Worm (Caenorhabditis elegans) whole organism, L1 larva: Measurements from ENCODE around the gene sup-26.
A peak's percentile ranks its signal among the peaks of the same experiment; 100 is the strongest.

Experiments used
- C04F5.9 ChIP-seq: sonication (generic microtip); optimal IDR thresholded peaks from 2 replicates; lab custom pipeline; 2016; ENCODE audit warnings: missing genetic modification characterization, missing compliant biosample characterization
- C34B4.2 ChIP-seq: sonication (generic microtip); optimal IDR thresholded peaks from 2 replicates; lab custom pipeline; 2017; ENCODE audit warnings: mild to moderate bottlenecking, missing genetic modification characterization, missing compliant biosample characterization
- F16B12.6 ChIP-seq: fragments of 150-350 bp; optimal IDR thresholded peaks from 2 replicates; lab custom pipeline; 2014; ENCODE audit warnings: missing biosample characterization, missing genetic modification characterization
- Y116A8C.19 ChIP-seq: sonication (generic microtip); optimal IDR thresholded peaks from 2 replicates; lab custom pipeline; 2016; ENCODE audit warnings: missing compliant biosample characterization, missing genetic modification characterization, borderline replicate concordance
- aha-1 ChIP-seq: fragments of 150-350 bp; optimal IDR thresholded peaks from 2 replicates; lab custom pipeline; 2014; ENCODE audit warnings: missing biosample characterization, missing genetic modification characterization
- alr-1 ChIP-seq: fragments of 200-800 bp; sonication (Bioruptor generic); optimal IDR thresholded peaks from 2 replicates; lab custom pipeline; 2018; ENCODE audit warnings: borderline replicate concordance, mild to moderate bottlenecking, missing genetic modification characterization, missing compliant biosample characterization
- aly-2 ChIP-seq: fragments of 150-350 bp; optimal IDR thresholded peaks from 2 replicates; lab custom pipeline; 2014; ENCODE audit warnings: missing biosample characterization, missing genetic modification characterization
- blmp-1 ChIP-seq: fragments of 150-350 bp; optimal IDR thresholded peaks from 2 replicates; lab custom pipeline; 2014; ENCODE audit warnings: missing biosample characterization, missing genetic modification characterization
- ceh-82 ChIP-seq, 3 experiments: fragments of 150-350 bp in 1 of 3; sonication (generic microtip) in 2 of 3; optimal IDR thresholded peaks; 2 replicates each; lab custom pipeline; 2014 to 2017; ENCODE audit warnings: missing biosample characterization in 3 of 3, missing genetic modification characterization in 3 of 3
- ceh-88 ChIP-seq: fragments of 200-800 bp; sonication (Bioruptor generic); IDR thresholded peaks from 2 replicates; pipeline ENCODE4 v1.3.6; 2022; ENCODE audit warnings: missing genetic modification characterization, missing compliant biosample characterization
- dsc-1 ChIP-seq: sonication (generic microtip); optimal IDR thresholded peaks from 2 replicates; lab custom pipeline; 2016; ENCODE audit warnings: mild to moderate bottlenecking, missing genetic modification characterization, missing compliant biosample characterization
- efl-1 ChIP-seq, 4 experiments: fragments of 150-350 bp; optimal IDR thresholded peaks in 3 of 4; peaks in 1 of 4; 1 replicate in 1 of 4; 2 replicates in 3 of 4; lab custom pipeline; 2014; ENCODE audit warnings: missing biosample characterization in 2 of 4, missing genetic modification characterization in 2 of 4, missing genetic modification reagents in 2 of 4
- efl-3 ChIP-seq: fragments of 200-800 bp; sonication (Bioruptor generic); optimal IDR thresholded peaks from 2 replicates; lab custom pipeline; 2018; ENCODE audit warnings: mild to moderate bottlenecking, missing genetic modification characterization, missing compliant biosample characterization
- egl-13 ChIP-seq: sonication (generic microtip); optimal IDR thresholded peaks from 2 replicates; lab custom pipeline; 2016; ENCODE audit warnings: missing genotype, missing genetic modification reagents, missing genetic modification characterization, missing compliant biosample characterization
- egl-27 ChIP-seq, 2 experiments: fragments of 150-350 bp in 1 of 2; sonication (generic microtip); optimal IDR thresholded peaks; 3 replicates each; lab custom pipeline; 2017 to 2018; ENCODE audit warnings: missing biosample characterization in 2 of 2, missing genetic modification characterization in 2 of 2, missing genetic modification reagents in 2 of 2
- fkh-10 ChIP-seq: sonication (generic microtip); optimal IDR thresholded peaks from 2 replicates; lab custom pipeline; 2017; ENCODE audit warnings: missing biosample characterization, missing genetic modification reagents, missing genetic modification characterization
- fkh-4 ChIP-seq: sonication (generic microtip); optimal IDR thresholded peaks from 2 replicates; lab custom pipeline; 2016; ENCODE audit warnings: missing compliant biosample characterization, missing genetic modification characterization, borderline replicate concordance
- fkh-8 ChIP-seq: sonication (generic microtip); optimal IDR thresholded peaks from 2 replicates; lab custom pipeline; 2016; ENCODE audit warnings: mild to moderate bottlenecking, missing genetic modification characterization, missing compliant biosample characterization
- fos-1 ChIP-seq: fragments of 150-350 bp; optimal IDR thresholded peaks from 2 replicates; lab custom pipeline; 2014; ENCODE audit warnings: missing biosample characterization, missing genetic modification characterization
- hlh-4 ChIP-seq: sonication (generic microtip); optimal IDR thresholded peaks from 2 replicates; lab custom pipeline; 2016; ENCODE audit warnings: mild to moderate bottlenecking, missing genetic modification characterization, missing compliant biosample characterization
- hpl-2 ChIP-seq: fragments of 150-350 bp; optimal IDR thresholded peaks from 2 replicates; lab custom pipeline; 2014; ENCODE audit warnings: missing biosample characterization, missing genetic modification reagents, missing genetic modification characterization
- irx-1 ChIP-seq: sonication (generic microtip); optimal IDR thresholded peaks from 2 replicates; lab custom pipeline; 2016; ENCODE audit warnings: missing genetic modification characterization, missing compliant biosample characterization
- jun-1 ChIP-seq: fragments of 150-350 bp; optimal IDR thresholded peaks from 2 replicates; lab custom pipeline; 2014; ENCODE audit warnings: missing biosample characterization, missing genetic modification reagents, missing genetic modification characterization
- lin-14 ChIP-seq: fragments of 200-800 bp; sonication (Bioruptor generic); optimal IDR thresholded peaks from 2 replicates; lab custom pipeline; 2018; ENCODE audit warnings: mild to moderate bottlenecking, missing genetic modification characterization, moderate library complexity, missing compliant biosample characterization
- lin-39 ChIP-seq: fragments of 150-350 bp; optimal IDR thresholded peaks from 2 replicates; lab custom pipeline; 2014; ENCODE audit warnings: missing biosample characterization, missing genetic modification reagents, missing genetic modification characterization
- mdl-1 ChIP-seq, 2 experiments: fragments of 150-350 bp; optimal IDR thresholded peaks; 2 replicates each; lab custom pipeline; 2014 to 2017; ENCODE audit warnings: missing biosample characterization in 2 of 2, missing genetic modification characterization in 2 of 2, inconsistent platforms in 1 of 2
- mef-2 ChIP-seq: fragments of 150-350 bp; optimal IDR thresholded peaks from 2 replicates; lab custom pipeline; 2014; ENCODE audit warnings: missing biosample characterization, missing genetic modification characterization
- nhr-11 ChIP-seq: fragments of 150-350 bp; optimal IDR thresholded peaks from 2 replicates; lab custom pipeline; 2014; ENCODE audit warnings: missing biosample characterization, missing genetic modification characterization
- nhr-19 ChIP-seq: fragments of 200-800 bp; sonication (Bioruptor generic); conservative IDR thresholded peaks from 2 replicates; pipeline ENCODE4 v1.3.6; 2022; ENCODE audit warnings: missing genetic modification characterization, missing compliant biosample characterization
- nhr-237 ChIP-seq: fragments of 150-350 bp; optimal IDR thresholded peaks from 2 replicates; lab custom pipeline; 2014; ENCODE audit warnings: missing biosample characterization, missing genetic modification characterization
- nhr-28 ChIP-seq: fragments of 150-350 bp; optimal IDR thresholded peaks from 2 replicates; lab custom pipeline; 2014; ENCODE audit warnings: missing biosample characterization, missing genetic modification characterization
- nhr-47 ChIP-seq: sonication (generic microtip); optimal IDR thresholded peaks from 2 replicates; lab custom pipeline; 2016; ENCODE audit warnings: mild to moderate bottlenecking, missing genetic modification characterization, moderate library complexity, missing compliant biosample characterization
- nhr-77 ChIP-seq: fragments of 150-350 bp; optimal IDR thresholded peaks from 2 replicates; lab custom pipeline; 2014; ENCODE audit warnings: missing biosample characterization, missing genetic modification characterization
- nhr-84 ChIP-seq: sonication (generic microtip); optimal IDR thresholded peaks from 2 replicates; lab custom pipeline; 2017; ENCODE audit warnings: missing biosample characterization, missing genetic modification characterization
- nhr-90 ChIP-seq: sonication (generic microtip); optimal IDR thresholded peaks from 2 replicates; lab custom pipeline; 2016; ENCODE audit warnings: mild to moderate bottlenecking, missing genetic modification characterization, missing compliant biosample characterization; ENCODE audit not compliant: poor library complexity
- pax-3 ChIP-seq: fragments of 200-800 bp; sonication (Bioruptor generic); optimal IDR thresholded peaks from 2 replicates; lab custom pipeline; 2018; ENCODE audit warnings: mild to moderate bottlenecking, missing genetic modification characterization, moderate library complexity, missing compliant biosample characterization
- pqm-1 ChIP-seq: sonication (generic microtip); optimal IDR thresholded peaks from 3 replicates; lab custom pipeline; 2017; ENCODE audit warnings: missing biosample characterization, missing genetic modification characterization
- skn-1 ChIP-seq: fragments of 150-350 bp; optimal IDR thresholded peaks from 2 replicates; lab custom pipeline; 2014; ENCODE audit warnings: missing biosample characterization, missing genetic modification characterization
- snu-23 ChIP-seq: sonication (generic microtip); optimal IDR thresholded peaks from 2 replicates; lab custom pipeline; 2016; ENCODE audit warnings: missing genetic modification characterization, missing compliant biosample characterization
- sox-4 ChIP-seq: sonication (generic microtip); optimal IDR thresholded peaks from 2 replicates; lab custom pipeline; 2016; ENCODE audit warnings: missing genetic modification characterization, missing compliant biosample characterization
- sptf-1 ChIP-seq: fragments of 150-350 bp; optimal IDR thresholded peaks from 2 replicates; lab custom pipeline; 2014; ENCODE audit warnings: missing biosample characterization, missing genetic modification characterization
- sup-37 ChIP-seq: fragments of 200-800 bp; sonication (Bioruptor generic); optimal IDR thresholded peaks from 2 replicates; lab custom pipeline; 2018; ENCODE audit warnings: mild to moderate bottlenecking, missing genetic modification characterization, missing compliant biosample characterization
- swsn-7 ChIP-seq: sonication (generic microtip); optimal IDR thresholded peaks from 2 replicates; lab custom pipeline; 2016; ENCODE audit warnings: missing genetic modification characterization, missing compliant biosample characterization
- tbx-2 ChIP-seq: sonication (generic microtip); optimal IDR thresholded peaks from 2 replicates; lab custom pipeline; 2016; ENCODE audit warnings: missing genetic modification characterization, missing compliant biosample characterization
- unc-130 ChIP-seq: fragments of 150-350 bp; optimal IDR thresholded peaks from 2 replicates; lab custom pipeline; 2017; ENCODE audit warnings: missing biosample characterization, missing genetic modification characterization, inconsistent platforms
- unc-62 ChIP-seq: fragments of 150-350 bp; optimal IDR thresholded peaks from 2 replicates; lab custom pipeline; 2014; ENCODE audit warnings: missing biosample characterization, missing genetic modification reagents, missing genetic modification characterization
- unc-98 ChIP-seq: fragments of 200-800 bp; sonication (Bioruptor generic); IDR thresholded peaks from 2 replicates; pipeline ENCODE4 v1.3.6; 2022; ENCODE audit warnings: missing genetic modification characterization, missing compliant biosample characterization
- zag-1 ChIP-seq: fragments of 150-350 bp; optimal IDR thresholded peaks from 2 replicates; lab custom pipeline; 2014; ENCODE audit warnings: missing biosample characterization, missing genetic modification characterization
- zip-4 ChIP-seq: fragments of 200-800 bp; sonication (Bioruptor generic); optimal IDR thresholded peaks from 2 replicates; lab custom pipeline; 2018; ENCODE audit warnings: mild to moderate bottlenecking, missing genetic modification characterization, moderate library complexity, missing compliant biosample characterization
- ztf-11 ChIP-seq, 2 experiments: sonication (generic microtip); optimal IDR thresholded peaks; 2 replicates each; lab custom pipeline; 2016 to 2017; ENCODE audit warnings: missing genetic modification characterization in 2 of 2, missing biosample characterization in 1 of 2, missing compliant biosample characterization in 1 of 2

The sup-26 gene

ce11 chrIII:4291216-4291691, 11.2 kb upstream of the sup-26 start, which contains the start of gene mcm-5 (continued):
- TF ChIP-seq alr-1 (tag; lab: Kevin White, UChicago) (no peak), ceh-88 (GFP tag; lab: Robert Waterston, UW) (no peak), nhr-11 (tag; lab: Kevin White, UChicago) (no peak), unc-130 (tag; lab: Kevin White, UChicago) (peak; percentile 77), zip-4 (no peak), nhr-90 (tag; lab: Kevin White, UChicago) (peak; percentile 28), nhr-77 (tag; lab: Kevin White, UChicago) (no peak), tbx-2 (tag; lab: Kevin White, UChicago) (no peak), zag-1 (no peak), egl-13 (tag; lab: Kevin White, UChicago) (no peak), aly-2 (tag; lab: Kevin White, UChicago) (no peak), sox-4 (tag; lab: Kevin White, UChicago) (no peak), ztf-11 (tag; optimal IDR thresholded peaks at IDR 0.05; lab: Kevin White, UChicago) (no peak), lin-39 (tag; lab: Kevin White, UChicago) (no peak), jun-1 (tag; lab: Kevin White, UChicago) (no peak), nhr-84 (tag; lab: Kevin White, UChicago) (no peak), mdl-1 (tag; optimal IDR thresholded peaks at IDR 0.05; lab: Kevin White, UChicago) (no peak), skn-1 (tag; lab: Kevin White, UChicago) (peak; percentile 49), aha-1 (no peak), C34B4.2 (tag; lab: Kevin White, UChicago) (no peak), sptf-1 (no peak), lin-14 (GFP tag; lab: Kevin White, UChicago) (no peak), fkh-8 (tag; lab: Kevin White, UChicago) (no peak), fkh-10 (GFP tag; lab: Kevin White, UChicago) (no peak), sup-37 (GFP tag; lab: Kevin White, UChicago) (no peak), nhr-47 (tag; lab: Kevin White, UChicago) (no peak), snu-23 (peak; percentile 65), hpl-2 (no peak), swsn-7 (tag; lab: Kevin White, UChicago) (peak; percentile 34), dsc-1 (tag; lab: Kevin White, UChicago) (no peak), hlh-4 (tag; lab: Kevin White, UChicago) (no peak), nhr-28 (tag; lab: Kevin White, UChicago) (no peak), nhr-237 (no peak), pqm-1 (tag; lab: Kevin White, UChicago) (no peak), ceh-82 (tag; optimal IDR thresholded peaks at IDR 0.05; lab: Kevin White, UChicago) (peak in 1 of 3 experiments; percentile 9), irx-1 (no peak), C04F5.9 (tag; lab: Kevin White, UChicago) (no peak), blmp-1 (peak; percentile 52)

- no peak for TF ChIP-seq zag-1
- no peak for TF ChIP-seq hpl-2
- no peak for TF ChIP-seq sox-4 (tag; lab: Kevin White, UChicago)
- no peak for TF ChIP-seq irx-1
- TF ChIP-seq efl-1 (optimal IDR thresholded peaks at IDR 0.05; lab: Kevin White, UChicago) = no peak
- peak in 1 of 2 experiments; percentile 30 for TF ChIP-seq efl-1 (GFP tag; optimal IDR thresholded peaks at IDR 0.05 in 1 of 2; lab: Kevin White, UChicago)
- no peak for TF ChIP-seq hlh-4 (tag; lab: Kevin White, UChicago)
Measured at ce11 chrIII:4289952-4290351, 9.9 kb upstream of the sup-26 start.

- TF ChIP-seq egl-13 (tag; lab: Kevin White, UChicago) (no peak), nhr-19 (no peak), dsc-1 (tag; lab: Kevin White, UChicago) (no peak), unc-62 (GFP tag; lab: Kevin White, UChicago) (no peak), unc-98 (GFP tag; lab: Robert Waterston, UW) (no peak), fkh-4 (tag; lab: Kevin White, UChicago) (no peak), ztf-11 (tag; optimal IDR thresholded peaks at IDR 0.05; lab: Kevin White, UChicago) (no peak), snu-23 (no peak), hlh-4 (tag; lab: Kevin White, UChicago) (no peak), ceh-82 (tag; optimal IDR thresholded peaks at IDR 0.05; lab: Kevin White, UChicago) (no peak), efl-1 (optimal IDR thresholded peaks at IDR 0.05; lab: Kevin White, UChicago) (no peak), efl-1 (GFP tag; optimal IDR thresholded peaks at IDR 0.05 in 1 of 2; lab: Kevin White, UChicago) (no peak), mef-2 (tag; lab: Kevin White, UChicago) (no peak), F16B12.6 (no peak), fos-1 (tag; lab: Kevin White, UChicago) (no peak), nhr-11 (tag; lab: Kevin White, UChicago) (no peak), Y116A8C.19 (tag; lab: Kevin White, UChicago) (no peak), efl-3 (GFP tag; lab: Kevin White, UChicago) (no peak), pax-3 (tag; lab: Kevin White, UChicago) (no peak), egl-27 (tag; optimal IDR thresholded peaks at IDR 0.05; lab: Kevin White, UChicago) (no peak)
Measured at ce11 chrIII:4287379-4287778, 7.4 kb upstream of the sup-26 start, which contains the start of gene R10E4.3. Gene R10E4.3 (minus strand): TSS chrIII:4287479.
